Fruit fly (Drosophila melanogaster): ENCODE data around the gene Eato.

Eato gene

dm6 chr2L:13807959-13808358, 24.1 kb downstream of the Eato start (continued):
- TF ChIP-seq Rel (GFP tag; optimal IDR thresholded peaks at IDR 0.05) (no peak), Rel (tag; optimal IDR thresholded peaks at IDR 0.05) (no peak), Abd-B (GFP tag; optimal IDR thresholded peaks at IDR 0.05) (no peak), CrebA (GFP tag; optimal IDR thresholded peaks at IDR 0.05; ENCODE audit: borderline replicate concordance) (no peak), HLH106 (tag; optimal IDR thresholded peaks at IDR 0.05) (no peak), ey (GFP tag; optimal IDR thresholded peaks at IDR 0.05) (no peak)

dm6 chr2L:13811323-13811722, 27.4 kb downstream of the Eato start, which contains the start of the genes Adat1 and CG16865:
Gene Adat1, minus strand, starts transcription at chr2L:13811474.
Gene CG16865, plus strand, starts transcription at chr2L:13811522.
- TF ChIP-seq GATAd (GFP tag; optimal IDR thresholded peaks at IDR 0.05) (no peak), CG9705 (GFP tag; optimal IDR thresholded peaks at IDR 0.05) (peak; percentile 15), OdsH (GFP tag; optimal IDR thresholded peaks at IDR 0.05) (no peak), Dfd (GFP tag; optimal IDR thresholded peaks at IDR 0.05) (no peak), tai (GFP tag; optimal IDR thresholded peaks at IDR 0.05) (no peak), HLH106 (tag; optimal IDR thresholded peaks at IDR 0.05) (no peak), fru (GFP tag; optimal IDR thresholded peaks at IDR 0.05) (no peak), Hr83 (GFP tag; optimal IDR thresholded peaks at IDR 0.05; ENCODE audit: poor library complexity, severe bottlenecking) (peak; percentile 21), Dif (GFP tag; optimal IDR thresholded peaks at IDR 0.05; ENCODE audit: partially characterized antibody) (no peak), ey (GFP tag; optimal IDR thresholded peaks at IDR 0.05) (no peak), CG32264 (GFP tag; optimal IDR thresholded peaks at IDR 0.05) (no peak), dsf (GFP tag; optimal IDR thresholded peaks at IDR 0.05; ENCODE audit: borderline replicate concordance) (no peak), Myc (optimal IDR thresholded peaks at IDR 0.05) (no peak)

- TF ChIP-seq dl (GFP tag; optimal IDR thresholded peaks at IDR 0.05; ENCODE audit: insufficient read depth in 1 of 2, partially characterized antibody in 2 of 2) = no peak
- TF ChIP-seq foxo (GFP tag; optimal IDR thresholded peaks at IDR 0.05) = no peak
- no peak for TF ChIP-seq CrebA (GFP tag; optimal IDR thresholded peaks at IDR 0.05; ENCODE audit: borderline replicate concordance)
- no peak for TF ChIP-seq Rel (GFP tag; optimal IDR thresholded peaks at IDR 0.05)
- TF ChIP-seq Rel (tag; optimal IDR thresholded peaks at IDR 0.05) = no peak
- no peak for TF ChIP-seq OdsH (GFP tag; optimal IDR thresholded peaks at IDR 0.05)
- TF ChIP-seq GATAd (GFP tag; optimal IDR thresholded peaks at IDR 0.05) = no peak
- no peak for TF ChIP-seq Dif (GFP tag; optimal IDR thresholded peaks at IDR 0.05; ENCODE audit: partially characterized antibody)
- no peak for TF ChIP-seq woc (GFP tag; optimal IDR thresholded peaks at IDR 0.05)
- no peak for TF ChIP-seq psq (GFP tag; optimal IDR thresholded peaks at IDR 0.05)
- no peak for TF ChIP-seq rgr (GFP tag; optimal IDR thresholded peaks at IDR 0.05)
- TF ChIP-seq HLH106 (tag; optimal IDR thresholded peaks at IDR 0.05) = no peak
- no peak for TF ChIP-seq Hr78 (GFP tag; optimal IDR thresholded peaks at IDR 0.05)
- TF ChIP-seq dsf (GFP tag; optimal IDR thresholded peaks at IDR 0.05; ENCODE audit: borderline replicate concordance) = no peak
- no peak for TF ChIP-seq CG9705 (GFP tag; optimal IDR thresholded peaks at IDR 0.05)
- no peak for TF ChIP-seq jim (GFP tag; optimal IDR thresholded peaks at IDR 0.05)
- no peak for TF ChIP-seq sv (GFP tag; optimal IDR thresholded peaks at IDR 0.05)
- TF ChIP-seq lola (GFP tag; optimal IDR thresholded peaks at IDR 0.05) = no peak
Observed at dm6 chr2L:13813156-13813555, 29.3 kb downstream of the Eato start, which contains the start of gene CG16888. Gene CG16888, minus strand, starts transcription at chr2L:13813256.

dm6 chr2L:13813604-13814178, 29.8 kb downstream of the Eato start, which contains the start of gene Sos:
Gene Sos, plus strand, starts transcription at chr2L:13813816.
- no peak for TF ChIP-seq GATAd (GFP tag; optimal IDR thresholded peaks at IDR 0.05)
- TF ChIP-seq lola (GFP tag; optimal IDR thresholded peaks at IDR 0.05) = no peak
- no peak for TF ChIP-seq Hnf4 (GFP tag; optimal IDR thresholded peaks at IDR 0.05)
- no peak for TF ChIP-seq Hr78 (GFP tag; optimal IDR thresholded peaks at IDR 0.05)
- no peak for TF ChIP-seq Rel (GFP tag; optimal IDR thresholded peaks at IDR 0.05)
- TF ChIP-seq Rel (tag; optimal IDR thresholded peaks at IDR 0.05) = peak; percentile 45

dm6 chr2L:13820176-13820575, 36.3 kb downstream of the Eato start:
- no peak for TF ChIP-seq Rel (GFP tag; optimal IDR thresholded peaks at IDR 0.05)
- TF ChIP-seq Rel (tag; optimal IDR thresholded peaks at IDR 0.05) = peak; percentile 91
- TF ChIP-seq GATAd (GFP tag; optimal IDR thresholded peaks at IDR 0.05) = no peak

- TF ChIP-seq Rel (GFP tag; optimal IDR thresholded peaks at IDR 0.05) (no peak), Rel (tag; optimal IDR thresholded peaks at IDR 0.05) (peak; percentile 79), Hnf4 (GFP tag; optimal IDR thresholded peaks at IDR 0.05) (no peak), Hr83 (GFP tag; optimal IDR thresholded peaks at IDR 0.05; ENCODE audit: poor library complexity, severe bottlenecking) (no peak)
Observed at dm6 chr2L:13820948-13821347, 37.1 kb downstream of the Eato start, which contains the start of gene b. Gene b, plus strand, starts transcription at chr2L:13821248.
